Worm (Caenorhabditis elegans) whole organism, L1 larva: ENCODE data around the gene D2096.10.

Experiments
- aha-1 ChIP-seq: fragments of 150-350 bp; optimal IDR thresholded peaks from 2 replicates; lab custom pipeline; 2014; ENCODE audit warnings: missing biosample characterization, missing genetic modification characterization
- ama-1 ChIP-seq: fragments of 150-350 bp; optimal IDR thresholded peaks from 2 replicates; lab custom pipeline; 2014
- ceh-63 ChIP-seq: fragments of 200-800 bp; sonication (Bioruptor generic); optimal IDR thresholded peaks from 2 replicates; lab custom pipeline; 2018; ENCODE audit warnings: mild to moderate bottlenecking, missing genetic modification characterization, missing compliant biosample characterization
- ceh-88 ChIP-seq: fragments of 200-800 bp; sonication (Bioruptor generic); IDR thresholded peaks from 2 replicates; pipeline ENCODE4 v1.3.6; 2022; ENCODE audit warnings: missing genetic modification characterization, missing compliant biosample characterization
- elt-2 ChIP-seq: sonication (generic microtip); optimal IDR thresholded peaks from 2 replicates; lab custom pipeline; 2016; ENCODE audit warnings: missing genetic modification characterization, mild to moderate bottlenecking, inconsistent platforms, missing compliant biosample characterization, missing genetic modification reagents
- ets-5 ChIP-seq: fragments of 200-800 bp; sonication (Bioruptor generic); IDR thresholded peaks from 2 replicates; pipeline ENCODE4 v1.3.6; 2022; ENCODE audit warnings: missing genetic modification characterization, missing compliant biosample characterization
- fkh-10 ChIP-seq: sonication (generic microtip); optimal IDR thresholded peaks from 2 replicates; lab custom pipeline; 2017; ENCODE audit warnings: missing biosample characterization, missing genetic modification reagents, missing genetic modification characterization
- hlh-17 ChIP-seq: fragments of 200-800 bp; sonication (Bioruptor generic); optimal IDR thresholded peaks from 2 replicates; lab custom pipeline; 2018; ENCODE audit warnings: missing genetic modification characterization, mild to moderate bottlenecking, missing compliant biosample characterization, moderate library complexity, borderline replicate concordance
- hlh-4 ChIP-seq: sonication (generic microtip); optimal IDR thresholded peaks from 2 replicates; lab custom pipeline; 2016; ENCODE audit warnings: mild to moderate bottlenecking, missing genetic modification characterization, missing compliant biosample characterization
- irx-1 ChIP-seq: sonication (generic microtip); optimal IDR thresholded peaks from 2 replicates; lab custom pipeline; 2016; ENCODE audit warnings: missing genetic modification characterization, missing compliant biosample characterization
- isw-1 ChIP-seq: fragments of 200-800 bp; sonication (Bioruptor generic); IDR thresholded peaks from 2 replicates; pipeline ENCODE4 v1.3.6; 2022; ENCODE audit warnings: missing genetic modification characterization, missing compliant biosample characterization
- lin-14 ChIP-seq: fragments of 200-800 bp; sonication (Bioruptor generic); optimal IDR thresholded peaks from 2 replicates; lab custom pipeline; 2018; ENCODE audit warnings: mild to moderate bottlenecking, missing genetic modification characterization, moderate library complexity, missing compliant biosample characterization
- lin-15B ChIP-seq: fragments of 150-350 bp; sonication (generic microtip); optimal IDR thresholded peaks from 3 replicates; lab custom pipeline; 2014; ENCODE audit warnings: missing biosample characterization, missing genetic modification characterization
- lin-39 ChIP-seq: fragments of 150-350 bp; optimal IDR thresholded peaks from 2 replicates; lab custom pipeline; 2014; ENCODE audit warnings: missing biosample characterization, missing genetic modification reagents, missing genetic modification characterization
- lir-3 ChIP-seq: sonication (generic microtip); optimal IDR thresholded peaks from 2 replicates; lab custom pipeline; 2016; ENCODE audit warnings: mild to moderate bottlenecking, missing genetic modification characterization, moderate library complexity, missing compliant biosample characterization; ENCODE audit not compliant: poor library complexity
- lsy-2 ChIP-seq, 2 experiments: fragments of 150-350 bp; optimal IDR thresholded peaks; 2 replicates each; lab custom pipeline; 2014; ENCODE audit warnings: missing biosample characterization in 2 of 2, missing genetic modification characterization in 2 of 2
- mep-1 ChIP-seq: fragments of 150-350 bp; optimal IDR thresholded peaks from 2 replicates; lab custom pipeline; 2014; ENCODE audit warnings: missing biosample characterization, missing genetic modification characterization
- nhr-19 ChIP-seq: fragments of 200-800 bp; sonication (Bioruptor generic); conservative IDR thresholded peaks from 2 replicates; pipeline ENCODE4 v1.3.6; 2022; ENCODE audit warnings: missing genetic modification characterization, missing compliant biosample characterization
- nhr-20 ChIP-seq: sonication (generic microtip); optimal IDR thresholded peaks from 2 replicates; lab custom pipeline; 2016; ENCODE audit warnings: mild to moderate bottlenecking, missing genetic modification characterization, missing compliant biosample characterization
- nhr-237 ChIP-seq: fragments of 150-350 bp; optimal IDR thresholded peaks from 2 replicates; lab custom pipeline; 2014; ENCODE audit warnings: missing biosample characterization, missing genetic modification characterization
- nhr-71 ChIP-seq: sonication (generic microtip); optimal IDR thresholded peaks from 2 replicates; lab custom pipeline; 2016; ENCODE audit warnings: mild to moderate bottlenecking, missing genetic modification characterization, moderate library complexity, missing compliant biosample characterization
- nhr-76 ChIP-seq: sonication (generic microtip); optimal IDR thresholded peaks from 2 replicates; lab custom pipeline; 2017; ENCODE audit warnings: missing biosample characterization, missing genetic modification characterization
- nhr-77 ChIP-seq: fragments of 150-350 bp; optimal IDR thresholded peaks from 2 replicates; lab custom pipeline; 2014; ENCODE audit warnings: missing biosample characterization, missing genetic modification characterization
- nhr-84 ChIP-seq: sonication (generic microtip); optimal IDR thresholded peaks from 2 replicates; lab custom pipeline; 2017; ENCODE audit warnings: missing biosample characterization, missing genetic modification characterization
- nhr-90 ChIP-seq: sonication (generic microtip); optimal IDR thresholded peaks from 2 replicates; lab custom pipeline; 2016; ENCODE audit warnings: mild to moderate bottlenecking, missing genetic modification characterization, missing compliant biosample characterization; ENCODE audit not compliant: poor library complexity
- pax-3 ChIP-seq: fragments of 200-800 bp; sonication (Bioruptor generic); optimal IDR thresholded peaks from 2 replicates; lab custom pipeline; 2018; ENCODE audit warnings: mild to moderate bottlenecking, missing genetic modification characterization, moderate library complexity, missing compliant biosample characterization
- snu-23 ChIP-seq: sonication (generic microtip); optimal IDR thresholded peaks from 2 replicates; lab custom pipeline; 2016; ENCODE audit warnings: missing genetic modification characterization, missing compliant biosample characterization
- tbx-2 ChIP-seq: sonication (generic microtip); optimal IDR thresholded peaks from 2 replicates; lab custom pipeline; 2016; ENCODE audit warnings: missing genetic modification characterization, missing compliant biosample characterization
- tlp-1 ChIP-seq: fragments of 150-350 bp; optimal IDR thresholded peaks from 2 replicates; lab custom pipeline; 2014; ENCODE audit warnings: missing biosample characterization, missing genetic modification characterization
- unc-130 ChIP-seq: fragments of 150-350 bp; optimal IDR thresholded peaks from 2 replicates; lab custom pipeline; 2017; ENCODE audit warnings: missing biosample characterization, missing genetic modification characterization, inconsistent platforms
- vab-15 ChIP-seq: sonication (generic microtip); optimal IDR thresholded peaks from 2 replicates; lab custom pipeline; 2017; ENCODE audit warnings: missing genotype, mild to moderate bottlenecking, missing genetic modification characterization, missing compliant biosample characterization
- xbp-1 ChIP-seq: sonication (generic microtip); optimal IDR thresholded peaks from 2 replicates; lab custom pipeline; 2016; ENCODE audit warnings: missing genetic modification characterization, missing compliant biosample characterization
- zip-4 ChIP-seq: fragments of 200-800 bp; sonication (Bioruptor generic); optimal IDR thresholded peaks from 2 replicates; lab custom pipeline; 2018; ENCODE audit warnings: mild to moderate bottlenecking, missing genetic modification characterization, moderate library complexity, missing compliant biosample characterization

D2096.10 gene

DNA sequence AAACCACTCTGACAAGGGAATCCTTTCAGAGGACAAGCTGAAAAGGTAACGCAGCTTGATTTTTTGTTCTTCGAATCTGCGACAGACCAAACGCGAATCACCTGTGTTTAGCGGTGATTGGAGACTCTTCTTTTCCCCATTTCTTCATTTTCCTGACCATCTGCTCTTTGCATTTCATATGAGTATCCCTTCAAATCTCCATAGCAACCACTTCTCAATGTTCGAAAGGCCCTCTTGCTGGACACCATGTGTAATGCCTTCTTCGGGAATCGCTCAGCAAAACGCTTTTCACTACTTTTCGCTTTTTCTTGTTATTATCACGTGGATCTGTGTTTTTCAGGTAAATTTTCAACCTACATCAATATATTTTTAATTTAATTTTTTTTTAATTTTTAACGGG lies 37.5 kb upstream of the D2096.10 start, which contains the start of the genes T26A8.3 and tmem-231:
TSS of gene T26A8.3 (minus strand) at position 101 of the 400 bp plus-strand sequence.
TSS of gene tmem-231 (plus strand) at position 249 of the 400 bp plus-strand sequence.
- TF ChIP-seq nhr-84 (tag; lab: Kevin White, UChicago) (no peak), ceh-88 (GFP tag; lab: Robert Waterston, UW) (no peak), hlh-4 (tag; lab: Kevin White, UChicago) (no peak), irx-1 (tag; lab: Kevin White, UChicago) (no peak), zip-4 (GFP tag; lab: Kevin White, UChicago) (no peak), nhr-71 (tag; lab: Kevin White, UChicago) (no peak), lsy-2 (tag; optimal IDR thresholded peaks at IDR 0.05; lab: Kevin White, UChicago) (no peak), unc-130 (tag; lab: Kevin White, UChicago) (no peak), nhr-90 (no peak)
- TF ChIP-seq, all 84 proteins: peak for 0

DNA sequence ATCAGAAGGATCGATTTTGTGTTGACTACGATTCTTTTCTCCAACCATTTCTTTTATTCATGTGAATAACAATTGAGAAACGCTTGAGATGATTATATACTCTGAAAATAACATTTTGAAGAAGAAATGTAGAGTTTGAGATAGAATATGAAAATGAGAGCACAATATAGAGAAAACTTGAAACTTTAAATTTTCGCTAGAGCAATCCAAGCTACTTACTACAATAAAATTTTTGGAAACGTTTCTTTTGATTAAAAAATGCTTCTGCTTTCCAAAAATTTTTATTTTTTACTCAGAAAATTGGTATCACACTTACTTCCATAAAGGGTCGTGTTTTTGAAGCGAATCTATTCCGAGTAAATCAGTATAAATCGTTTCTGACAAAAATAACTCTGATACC lies 31.9 kb upstream of the D2096.10 start, which contains the start of gene M116.5:
TSS of gene M116.5 (minus strand) at position 101 of the 400 bp plus-strand sequence.
- TF ChIP-seq tbx-2 (tag; lab: Kevin White, UChicago) (no peak), irx-1 (tag; lab: Kevin White, UChicago) (no peak), ama-1 (lab: Kevin White, UChicago) (no peak), nhr-77 (tag; lab: Kevin White, UChicago) (no peak), xbp-1 (tag; lab: Kevin White, UChicago) (no peak)

DNA sequence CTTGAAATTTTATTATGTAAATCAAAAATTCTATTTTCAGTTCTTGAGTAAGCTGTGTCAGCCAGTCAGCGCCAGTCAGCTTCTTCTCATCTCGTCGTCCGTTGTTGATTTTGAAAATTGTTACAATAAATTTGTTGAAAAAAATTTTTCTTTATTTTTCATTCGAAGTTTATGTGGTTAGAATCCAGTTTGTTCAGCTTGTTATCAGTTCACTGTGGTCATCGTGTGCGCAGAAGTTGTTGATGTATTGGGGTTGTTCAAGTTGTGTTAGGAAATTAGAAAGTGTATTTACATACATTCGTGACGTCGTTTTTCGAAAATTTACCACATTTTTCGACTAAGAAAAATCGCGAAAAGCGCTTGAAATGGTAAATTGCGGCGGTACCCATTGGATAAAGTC lies 8.8 kb upstream of the D2096.10 start:
- TF ChIP-seq lin-39 (tag; lab: Kevin White, UChicago), result no peak

DNA sequence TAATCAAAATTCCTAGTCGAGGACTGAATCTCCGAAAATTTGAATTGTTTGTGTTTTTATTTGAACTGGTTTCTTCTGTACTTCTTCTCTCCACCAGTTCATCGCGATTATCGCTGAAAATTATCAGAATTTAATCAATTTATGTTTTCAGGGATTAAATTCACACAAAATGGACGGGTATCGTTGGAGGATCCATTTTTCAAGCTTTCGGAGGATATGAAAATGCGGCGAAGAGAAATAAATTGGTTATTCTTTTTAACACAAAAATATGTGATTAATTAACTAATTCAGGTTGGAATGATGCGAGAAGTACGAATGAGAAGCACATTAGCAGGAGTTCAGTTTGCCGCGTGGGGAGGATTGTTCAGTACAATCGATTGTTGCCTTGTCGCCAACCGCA lies 7.3 kb upstream of the D2096.10 start, which contains the start of gene timm-17B.2:
TSS of gene timm-17B.2 (plus strand) at position 301 of the 400 bp plus-strand sequence.
- TF ChIP-seq isw-1 (GFP tag; lab: Robert Waterston, UW) (no peak), pax-3 (tag; lab: Kevin White, UChicago) (no peak), nhr-76 (no peak), aha-1 (tag; lab: Kevin White, UChicago) (no peak), elt-2 (tag; lab: Kevin White, UChicago) (no peak), hlh-17 (GFP tag; lab: Kevin White, UChicago) (no peak), xbp-1 (tag; lab: Kevin White, UChicago) (no peak), lir-3 (tag; lab: Kevin White, UChicago) (no peak), ets-5 (GFP tag; lab: Robert Waterston, UW) (no peak), tlp-1 (tag; lab: Kevin White, UChicago) (no peak), nhr-20 (tag; lab: Kevin White, UChicago) (no peak), nhr-90 (no peak), lin-15B (tag; lab: Kevin White, UChicago) (no peak)

DNA sequence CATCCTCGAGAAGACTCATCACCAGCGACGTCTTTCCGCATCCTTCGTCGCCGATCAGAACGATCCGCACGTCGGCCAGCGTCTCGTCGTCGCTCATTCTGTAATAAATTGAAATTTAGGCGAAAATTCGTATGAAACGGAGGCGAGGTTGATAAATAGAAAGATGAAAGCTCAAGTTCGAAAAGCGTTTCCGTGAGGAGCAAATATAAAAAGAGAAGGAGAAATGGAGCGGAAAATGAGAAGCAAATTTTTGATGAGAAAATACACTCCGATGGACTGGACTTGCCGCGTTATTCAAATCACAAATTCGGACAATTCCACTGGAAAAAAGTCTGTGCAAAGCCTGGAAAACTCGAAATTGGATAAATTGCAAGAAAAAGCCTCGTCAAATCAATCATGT lies 5.1 kb upstream of the D2096.10 start, which contains the start of gene D2096.11:
TSS of gene D2096.11 (minus strand) at position 101 of the 400 bp plus-strand sequence.
- TF ChIP-seq nhr-237 (tag; lab: Kevin White, UChicago) (no peak), nhr-19 (GFP tag; lab: Robert Waterston, UW) (no peak)

DNA sequence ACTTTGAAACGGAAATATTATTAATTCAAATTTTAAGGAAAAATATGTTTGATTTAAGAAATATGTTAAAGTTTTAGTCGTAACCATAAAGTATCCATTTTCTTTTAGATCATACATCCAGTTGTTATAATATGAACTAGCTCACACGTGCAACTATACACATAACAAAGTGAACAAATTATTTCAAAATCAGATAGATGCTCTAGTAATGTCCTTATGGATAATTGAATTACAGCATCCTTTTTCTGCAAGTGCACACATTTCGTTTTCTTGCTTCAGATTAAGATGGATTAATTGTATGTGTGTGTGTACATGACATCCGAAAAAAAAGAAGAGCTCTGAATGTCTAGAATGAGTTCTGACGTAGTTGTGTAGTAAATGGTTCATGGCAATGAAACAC lies 3.4 kb downstream of the D2096.10 start:
- TF ChIP-seq lsy-2 (tag; optimal IDR thresholded peaks at IDR 0.05; lab: Kevin White, UChicago) (no peak), lin-14 (peak; percentile 39)

DNA sequence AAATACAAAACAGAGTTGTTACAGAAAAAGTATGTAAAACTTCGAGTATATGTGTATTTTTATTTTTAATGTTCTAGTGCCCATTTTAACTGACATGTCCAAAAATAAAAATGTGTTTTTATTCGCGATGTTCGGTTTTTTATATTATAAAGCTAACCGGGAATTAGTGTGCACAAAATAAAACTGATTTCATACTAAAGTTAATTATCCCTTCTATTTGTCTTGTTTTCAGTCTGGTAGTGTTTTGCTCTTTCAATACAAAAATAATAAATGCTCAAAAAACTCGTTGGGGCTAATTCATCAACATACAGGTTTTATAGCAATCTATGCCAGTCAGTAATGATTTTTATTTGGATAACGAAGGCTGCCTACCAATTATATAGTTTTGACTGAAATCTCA lies 4.3 kb downstream of the D2096.10 start:
- TF ChIP-seq ceh-88 (GFP tag; lab: Robert Waterston, UW) (no peak), tbx-2 (tag; lab: Kevin White, UChicago) (no peak), vab-15 (tag; lab: Kevin White, UChicago) (no peak), mep-1 (tag; lab: Kevin White, UChicago) (no peak), fkh-10 (GFP tag; lab: Kevin White, UChicago) (no peak), ceh-63 (no peak), isw-1 (GFP tag; lab: Robert Waterston, UW) (no peak), snu-23 (GFP tag; lab: Kevin White, UChicago) (no peak), aha-1 (tag; lab: Kevin White, UChicago) (no peak)
